Fruit fly (Drosophila melanogaster) whole organism, adult: ENCODE results near the gene haf.

Experiments used
- CG12768 ChIP-seq: fragments of 200-800 bp; sonication (Bioruptor generic); optimal IDR thresholded peaks from 2 replicates; lab custom pipeline; 2017; ENCODE audit warnings: missing biosample characterization, missing genetic modification characterization, mild to moderate bottlenecking, moderate library complexity, missing genetic modification reagents
- CG1620 ChIP-seq: fragments of 200-800 bp; sonication (Bioruptor generic); optimal IDR thresholded peaks from 2 replicates; lab custom pipeline; 2016; ENCODE audit warnings: missing biosample characterization, missing genetic modification characterization
- Clk ChIP-seq: fragments of 200-800 bp; sonication (Bioruptor generic); optimal IDR thresholded peaks from 2 replicates; lab custom pipeline; 2017; ENCODE audit warnings: missing biosample characterization, missing genetic modification characterization
- Crg-1 ChIP-seq: fragments of 200-800 bp; sonication (Bioruptor generic); optimal IDR thresholded peaks from 2 replicates; lab custom pipeline; 2016; ENCODE audit warnings: missing biosample characterization, missing genetic modification characterization
- cic ChIP-seq: fragments of 200-800 bp; sonication (Bioruptor generic); optimal IDR thresholded peaks from 2 replicates; lab custom pipeline; 2017; ENCODE audit warnings: missing biosample characterization, mild to moderate bottlenecking, missing genetic modification characterization, moderate library complexity
- cnc ChIP-seq, 2 experiments: fragments of >200 bp; optimal IDR thresholded peaks; 2 replicates each; lab custom pipeline; 2017
- kay ChIP-seq: fragments of 200-800 bp; sonication (Bioruptor generic); peaks from one replicate; lab custom pipeline; 2016; ENCODE audit warnings: missing biosample characterization, missing genetic modification characterization, borderline replicate concordance
- tj ChIP-seq: fragments of 200-800 bp; sonication (Bioruptor generic); optimal IDR thresholded peaks from 3 replicates; lab custom pipeline; 2017; ENCODE audit warnings: missing biosample characterization, mild to moderate bottlenecking, missing genetic modification characterization, moderate library complexity

DNA sequence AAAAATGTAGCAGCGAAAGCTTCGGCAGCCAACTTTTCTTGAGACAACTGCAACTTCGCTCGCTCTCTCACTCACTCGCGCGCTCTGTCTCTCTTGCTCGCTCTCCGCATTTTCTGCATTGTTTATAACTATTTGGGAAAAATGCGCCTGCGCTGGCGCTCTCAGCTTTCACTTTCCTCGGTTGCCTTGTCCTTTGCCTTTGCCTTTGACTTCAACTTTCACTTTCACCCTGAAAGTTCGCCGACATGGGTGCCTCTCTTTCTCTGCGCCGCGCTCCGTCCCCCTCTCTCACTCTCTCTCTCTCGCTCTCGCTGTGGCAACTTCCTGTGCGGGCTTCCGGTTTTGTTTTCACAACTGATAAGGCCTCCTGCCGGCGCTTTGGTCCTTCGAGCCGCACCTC is 62.8 kb downstream of the haf start:
- no peak for TF ChIP-seq CG12768 (GFP tag; lab: Kevin White, UChicago)
- TF ChIP-seq tj (GFP tag; lab: Kevin White, UChicago): no peak
- TF ChIP-seq cic (GFP tag; lab: Kevin White, UChicago): no peak
- no peak for TF ChIP-seq kay (GFP tag; lab: Kevin White, UChicago)
- TF ChIP-seq Crg-1 (GFP tag; lab: Kevin White, UChicago): no peak
- no peak for TF ChIP-seq Clk (GFP tag; lab: Kevin White, UChicago)
- TF ChIP-seq CG1620 (GFP tag; lab: Kevin White, UChicago): no peak
- TF ChIP-seq cnc (optimal IDR thresholded peaks at IDR 0.05; lab: Kevin White, UChicago): no peak
